Worm (Caenorhabditis elegans) whole organism, L2 larva: ENCODE data around the gene T07F10.3.
"Not testable (repeated sequence)": the region's sequence is repeated elsewhere in the genome, so short reads cannot be mapped to it uniquely, and the experiment has no call there.

Experiments used
- crh-2 ChIP-seq: sonication (generic microtip); optimal IDR thresholded peaks from 2 replicates; lab custom pipeline; 2017; ENCODE audit warnings: missing biosample characterization, missing genetic modification characterization
- lin-39 ChIP-seq: fragments of 150-350 bp; optimal IDR thresholded peaks from 2 replicates; lab custom pipeline; 2014; ENCODE audit warnings: missing biosample characterization, missing genetic modification reagents, missing genetic modification characterization
- mdl-1 ChIP-seq, 2 experiments: fragments of 150-350 bp in 1 of 2; sonication (generic microtip) in 1 of 2; optimal IDR thresholded peaks; 2 replicates each; lab custom pipeline; 2017; ENCODE audit warnings: missing biosample characterization in 2 of 2, missing genetic modification characterization in 2 of 2
- nhr-12 ChIP-seq: fragments of 150-350 bp; optimal IDR thresholded peaks from 2 replicates; lab custom pipeline; 2014; ENCODE audit warnings: missing biosample characterization, missing genetic modification characterization
- nhr-6 ChIP-seq: fragments of 150-350 bp; optimal IDR thresholded peaks from 2 replicates; lab custom pipeline; 2014; ENCODE audit warnings: missing biosample characterization, missing genetic modification characterization
- sem-4 ChIP-seq: fragments of 150-350 bp; optimal IDR thresholded peaks from 2 replicates; lab custom pipeline; 2014; ENCODE audit warnings: missing biosample characterization, missing genetic modification reagents, missing genetic modification characterization
- snpc-4 ChIP-seq: fragments of 150-350 bp; optimal IDR thresholded peaks from 2 replicates; lab custom pipeline; 2014; ENCODE audit warnings: missing biosample characterization, missing genetic modification characterization

DNA sequence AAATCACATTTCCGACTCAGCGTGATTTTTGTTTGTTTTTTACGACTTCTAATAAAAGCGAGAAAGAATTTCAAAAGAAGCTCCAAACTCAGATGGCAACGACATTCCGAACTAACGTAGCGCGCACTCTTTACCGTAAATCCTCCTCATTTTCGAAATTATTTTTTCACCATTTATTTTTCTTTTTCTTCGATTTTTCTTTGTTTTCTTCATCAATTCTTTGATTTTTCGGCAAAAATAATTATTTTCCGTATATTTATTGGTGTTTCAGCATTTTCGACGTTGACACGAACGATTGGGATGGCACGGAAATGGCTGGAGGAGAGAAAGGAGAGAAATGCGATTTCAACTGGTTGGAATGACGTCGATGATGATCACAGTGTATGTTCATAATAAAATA is 4.2 kb downstream of the T07F10.3 start, which contains the start of gene T07F10.5:
- TF ChIP-seq nhr-6 (tag; lab: Kevin White, UChicago); nhr-12; lin-39 (tag; lab: Kevin White, UChicago); snpc-4; crh-2 (tag; lab: Kevin White, UChicago); mdl-1 (tag; optimal IDR thresholded peaks at IDR 0.05; lab: Kevin White, UChicago); sem-4: not testable (repeated sequence)
